Worm (Caenorhabditis elegans) whole organism, L4/young adult: Measurements from ENCODE around the gene srsx-40.

Source experiments
- W03F9.2 ChIP-seq: fragments of 150-350 bp; optimal IDR thresholded peaks from 2 replicates; lab custom pipeline; 2014; ENCODE audit warnings: missing biosample characterization, missing genetic modification characterization
- dao-5 ChIP-seq: sonication (generic microtip); optimal IDR thresholded peaks from 2 replicates; lab custom pipeline; 2016; ENCODE audit warnings: missing genotype, missing genetic modification characterization, moderate library complexity, missing compliant biosample characterization
- him-1 ChIP-seq: sonication (generic microtip); optimal IDR thresholded peaks from 2 replicates; lab custom pipeline; 2016; ENCODE audit warnings: missing genotype, missing genetic modification reagents, missing genetic modification characterization, missing compliant biosample characterization

The srsx-40 gene

ce11 chrV:7690637-7691036 lies 12.8 kb downstream of the srsx-40 start:
- TF ChIP-seq him-1 (tag; lab: Kevin White, UChicago) (no peak), dao-5 (no peak), W03F9.2 (no peak)

DNA sequence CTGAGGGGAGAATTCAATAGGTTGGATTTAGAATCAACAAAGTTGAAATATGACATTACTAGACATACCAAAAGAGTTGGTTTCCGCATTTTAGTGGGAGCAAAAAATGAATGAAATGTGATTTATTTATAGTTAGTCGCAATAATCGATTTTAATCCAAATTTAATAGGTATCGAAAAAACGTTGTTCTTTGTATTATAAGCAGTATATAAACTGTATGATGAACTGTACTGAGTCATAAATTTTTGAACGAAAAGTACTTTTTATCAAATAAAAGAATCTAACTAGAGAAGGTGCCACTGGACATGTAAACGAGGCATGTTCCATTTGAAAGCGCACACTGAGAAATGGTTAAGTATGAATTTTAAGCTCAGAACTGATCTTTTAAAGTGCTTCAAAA lies 13.5 kb downstream of the srsx-40 start, which contains the start of gene C12D5.9:
C12D5.9 (minus strand) TSS at position 101 of the 400 bp plus-strand sequence.
- TF ChIP-seq him-1 (tag; lab: Kevin White, UChicago) (no peak), W03F9.2 (no peak), dao-5 (no peak)

DNA sequence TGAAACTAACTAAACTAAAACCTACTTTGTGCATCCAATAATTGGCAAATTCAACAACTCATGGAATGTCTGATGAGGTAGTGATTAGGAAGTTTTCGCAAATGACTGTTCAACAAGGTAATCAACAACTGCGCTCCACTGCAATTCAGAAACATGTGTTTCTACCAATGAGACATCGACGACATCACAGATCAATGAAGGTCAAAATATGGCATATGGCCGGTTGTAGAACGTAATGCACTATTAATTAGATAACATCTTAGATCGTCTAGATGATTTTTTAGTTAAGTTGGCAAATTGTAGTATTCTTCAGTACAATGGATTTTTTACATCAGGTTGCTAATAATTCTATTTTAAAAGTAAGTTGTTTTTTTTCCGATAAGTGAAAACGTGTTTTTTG lies 17.2 kb downstream of the srsx-40 start, which contains the start of the genes nhr-94 and nhr-152:
nhr-94 (minus strand) TSS at position 147 of the 400 bp plus-strand sequence.
nhr-152 (plus strand) TSS at position 162 of the 400 bp plus-strand sequence.
- TF ChIP-seq dao-5 (no peak), W03F9.2 (no peak), him-1 (tag; lab: Kevin White, UChicago) (no peak)

ce11 chrV:7683907-7684655 lies 19.4 kb downstream of the srsx-40 start, which contains the start of gene sre-11:
Gene sre-11 (minus strand): TSS chrV:7683957.
- no peak for TF ChIP-seq W03F9.2
- TF ChIP-seq him-1 (tag; lab: Kevin White, UChicago), result no peak
- no peak for TF ChIP-seq dao-5

DNA sequence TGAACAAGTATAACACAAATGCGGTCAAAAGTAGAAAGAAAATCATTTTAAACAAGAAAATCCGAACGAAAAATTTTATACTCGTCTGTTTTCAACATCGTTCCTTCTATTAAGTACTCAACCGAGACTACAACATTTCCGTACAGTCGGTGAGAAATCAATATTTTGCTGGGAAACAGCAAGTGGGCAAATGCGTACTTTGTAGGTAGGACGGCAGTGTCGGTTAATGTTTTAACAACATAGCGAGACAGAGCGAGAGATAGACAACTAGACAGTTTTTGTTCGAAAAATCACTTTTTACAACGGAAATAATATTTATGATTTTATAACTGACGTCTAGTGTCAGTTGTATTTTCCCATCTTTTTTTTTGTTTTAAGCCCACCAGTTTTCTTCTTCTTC lies 22.0 kb downstream of the srsx-40 start, which contains the start of gene cyp-33A1:
cyp-33A1 (minus strand) TSS at position 72 of the 400 bp plus-strand sequence.
- TF ChIP-seq W03F9.2 (no peak), him-1 (tag; lab: Kevin White, UChicago) (no peak), dao-5 (no peak)

DNA sequence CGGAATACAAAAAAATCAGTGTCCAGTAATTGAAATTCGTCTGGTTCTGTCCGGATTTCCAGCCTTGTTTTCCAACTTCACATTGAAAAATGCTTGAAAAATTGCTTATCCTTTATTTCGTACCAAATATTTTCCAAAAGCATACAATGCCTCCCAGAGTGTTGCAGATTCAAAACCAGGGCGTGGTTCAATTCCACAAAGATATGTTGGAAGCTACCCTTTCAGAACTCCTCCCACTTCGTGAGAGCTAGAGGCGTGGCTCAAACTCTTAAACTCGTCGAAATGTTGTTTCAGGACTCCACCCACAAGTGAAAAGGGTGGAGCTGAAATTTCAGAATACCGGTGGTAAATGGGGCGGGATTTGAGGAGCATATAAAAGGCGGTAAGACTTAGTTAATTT lies 27.5 kb downstream of the srsx-40 start, which contains the start of gene C12D5.3:
C12D5.3 (plus strand) TSS at position 301 of the 400 bp plus-strand sequence.
- TF ChIP-seq him-1 (tag; lab: Kevin White, UChicago) (no peak), W03F9.2 (no peak), dao-5 (no peak)

DNA sequence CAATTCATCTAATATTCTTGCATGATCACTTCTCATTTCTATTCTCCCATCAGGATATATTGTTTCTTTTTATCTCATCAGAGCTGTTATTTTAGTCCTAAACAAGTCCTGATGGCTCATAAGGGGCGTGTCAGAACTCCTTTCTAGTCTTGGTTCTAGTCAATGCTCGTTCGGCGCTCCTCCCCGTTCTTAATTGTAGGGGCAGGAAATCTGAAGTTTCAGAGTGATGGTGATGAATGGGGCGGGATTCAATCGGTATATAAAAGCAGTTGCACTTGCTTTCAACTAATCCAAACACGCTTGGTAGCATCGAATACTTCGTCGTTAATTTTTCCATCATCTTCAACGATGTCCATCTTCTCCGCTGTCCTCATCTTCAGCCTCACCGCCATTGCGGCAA lies 31.2 kb downstream of the srsx-40 start, which contains the start of gene C12D5.4:
C12D5.4 (plus strand) TSS at position 301 of the 400 bp plus-strand sequence.
- TF ChIP-seq W03F9.2 (no peak), dao-5 (no peak), him-1 (tag; lab: Kevin White, UChicago) (no peak)

- no peak for TF ChIP-seq him-1 (tag; lab: Kevin White, UChicago)
- no peak for TF ChIP-seq dao-5
- TF ChIP-seq W03F9.2, result no peak
These were observed 35.5 kb downstream of the srsx-40 start, which contains the start of gene C12D5.5 for ce11 chrV:7667940-7668339. Gene C12D5.5 (plus strand): TSS chrV:7668240.

DNA sequence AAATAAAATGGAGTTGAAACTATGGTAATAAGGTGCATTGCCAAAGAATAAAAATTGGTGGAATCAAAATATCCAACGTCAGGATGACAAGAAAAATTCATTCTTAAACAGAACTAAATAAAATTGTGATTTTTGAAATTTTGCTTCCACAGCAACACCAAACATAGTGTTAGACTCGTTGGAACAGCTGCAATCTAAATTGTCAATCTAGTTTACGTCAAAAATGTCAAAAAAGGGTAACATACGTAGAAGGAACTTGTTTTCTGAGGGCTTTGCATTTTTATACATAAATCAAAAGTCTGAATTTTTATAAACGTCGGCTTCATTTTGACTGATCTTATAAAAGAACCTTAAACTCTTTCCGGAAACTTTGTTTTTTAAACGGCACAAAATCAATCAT lies 49.9 kb downstream of the srsx-40 start, which contains the start of gene srh-200:
srh-200 (minus strand) TSS at position 101 of the 400 bp plus-strand sequence.
- TF ChIP-seq W03F9.2, result no peak
- TF ChIP-seq dao-5, result no peak
- TF ChIP-seq him-1 (tag; lab: Kevin White, UChicago), result no peak

DNA sequence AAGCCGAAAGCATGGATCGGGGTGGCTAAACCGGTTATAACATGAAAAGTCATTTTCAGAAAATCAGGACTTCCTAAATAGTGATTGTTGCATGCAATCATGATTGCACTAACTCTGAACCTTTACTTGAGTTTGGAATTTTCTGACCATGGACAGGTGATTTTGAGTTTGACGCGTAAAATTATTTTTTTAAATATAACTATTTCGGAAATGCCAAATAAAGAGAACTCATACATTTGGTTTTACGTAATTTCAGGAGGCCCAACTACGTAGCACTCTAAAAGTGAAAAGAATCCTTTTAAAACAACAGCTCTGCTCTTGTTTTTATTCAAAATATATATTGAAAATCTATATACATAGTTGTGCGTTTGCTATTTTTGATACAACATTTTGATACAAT lies 51.7 kb downstream of the srsx-40 start, which contains the start of gene srh-234:
srh-234 (minus strand) TSS at position 101 of the 400 bp plus-strand sequence.
- TF ChIP-seq dao-5 (no peak), W03F9.2 (no peak), him-1 (tag; lab: Kevin White, UChicago) (no peak)
